Fruit fly (Drosophila melanogaster): Measurements from ENCODE around the gene Obp99d.

DNA sequence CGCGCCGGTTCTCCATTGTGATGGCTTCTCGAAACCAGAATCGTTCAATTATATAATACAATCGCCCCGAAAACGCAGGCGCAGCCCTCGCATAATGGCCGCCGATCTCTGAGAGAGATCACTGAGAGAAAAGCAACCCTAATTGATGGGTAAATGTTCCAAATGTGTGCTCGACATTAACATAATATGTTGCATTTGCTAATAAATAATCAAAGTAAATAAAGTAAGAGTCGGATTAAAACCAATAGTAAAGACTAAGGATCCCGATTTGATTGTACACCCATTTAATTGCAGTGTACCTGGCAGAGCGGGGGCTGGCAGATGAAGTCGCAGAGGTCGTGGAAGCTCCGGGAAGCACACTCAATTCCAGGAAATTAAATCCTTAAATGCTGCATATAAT lies 9.7 kb upstream of the Obp99d start:
- no peak for TF ChIP-seq insv (optimal IDR thresholded peaks at IDR 0.05)
- TF ChIP-seq Myc (optimal IDR thresholded peaks at IDR 0.05) = no peak
